Worm (Caenorhabditis elegans): ENCODE results near the gene C34B4.2.

- peak; percentile 56 for TF ChIP-seq W03F9.2 (tag; optimal IDR thresholded peaks at IDR 0.05)
- TF ChIP-seq him-1 (tag; optimal IDR thresholded peaks at IDR 0.05) = no peak
- TF ChIP-seq dao-5 (tag; optimal IDR thresholded peaks at IDR 0.05) = no peak
These were observed 48.6 kb downstream of the C34B4.2 start for ce11 chrV:13131487-13131886.

All from whole organism, L4/young adult.